Fruit fly (Drosophila melanogaster) ovary, adult (tissue): Measurements from ENCODE around the gene CG32982.

Experiments
- CG17801 ChIP-seq: fragments of 200-800 bp; optimal IDR thresholded peaks from 2 replicates; lab custom pipeline; 2019; ENCODE audit warnings: missing biosample characterization, mild to moderate bottlenecking, missing genetic modification characterization, moderate library complexity; ENCODE audit not compliant: partially characterized antibody

CG32982 gene

DNA sequence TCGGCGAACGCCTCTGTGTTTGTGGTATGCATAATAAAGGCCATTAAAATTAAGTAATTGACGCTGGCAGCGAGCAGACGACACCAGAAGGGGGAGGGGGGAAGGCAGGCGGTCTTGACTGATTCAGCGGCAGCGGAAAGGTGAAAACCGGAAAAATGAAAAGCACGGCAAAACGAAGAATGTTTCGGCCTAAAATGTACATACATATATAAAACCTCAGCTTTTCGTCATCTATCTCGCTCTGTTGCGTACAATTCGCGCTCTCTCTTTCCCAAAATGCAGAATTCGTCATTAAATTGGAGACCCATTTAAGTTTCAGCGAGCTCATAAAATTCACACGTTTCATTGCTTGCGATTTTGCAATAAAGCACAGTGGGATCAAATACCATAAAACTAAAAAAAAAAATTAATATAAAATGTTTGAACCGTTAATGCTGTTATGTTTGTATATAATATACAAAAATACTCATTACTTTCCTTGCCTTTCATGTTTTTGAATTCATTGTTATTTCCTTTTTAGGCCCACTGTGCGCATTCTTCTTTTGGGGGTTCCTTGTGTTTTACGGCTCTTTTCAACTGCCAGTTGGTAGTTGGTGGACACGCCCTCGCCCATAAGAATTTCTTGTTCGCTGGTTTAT, 42.6 kb downstream of the CG32982 start:
- peak; percentile 94 for TF ChIP-seq CG17801

DNA sequence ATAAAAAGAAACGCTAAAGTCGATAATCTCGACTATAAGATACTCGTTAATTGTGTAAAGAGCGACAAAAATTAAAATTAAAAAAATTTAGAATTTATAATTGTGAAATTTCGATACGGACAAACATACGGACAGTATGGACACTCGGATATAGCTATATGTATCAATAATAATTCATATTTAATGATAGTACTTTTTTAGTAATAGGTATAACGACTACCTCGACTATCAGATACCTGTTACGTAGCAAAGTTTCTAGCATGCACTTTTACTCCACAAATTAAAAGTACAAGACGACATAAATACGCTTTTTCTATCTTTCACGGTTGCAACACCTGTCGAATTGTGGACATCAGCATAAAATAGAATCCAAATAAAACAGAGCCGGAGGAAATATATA, 47.3 kb downstream of the CG32982 start:
- no peak for TF ChIP-seq CG17801

DNA sequence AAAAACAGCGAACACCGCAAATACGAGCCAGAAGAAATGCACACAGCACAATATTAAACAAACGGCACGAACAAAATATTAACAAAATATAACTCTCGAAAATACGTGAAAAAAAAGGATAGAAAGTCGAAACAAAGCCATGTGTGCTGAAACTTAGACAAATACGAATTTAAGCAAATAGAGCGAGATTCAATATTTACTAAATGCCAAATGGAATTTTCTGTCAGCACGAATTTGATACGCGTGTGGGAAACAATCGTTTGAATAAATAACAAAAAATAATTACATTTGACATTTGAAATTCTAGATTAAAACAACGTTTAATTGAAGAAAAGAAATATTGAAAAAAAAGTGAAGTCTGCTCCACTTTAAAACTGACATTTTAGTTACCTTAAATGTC, 47.8 kb downstream of the CG32982 start:
- TF ChIP-seq CG17801 = no peak

- no peak for TF ChIP-seq CG17801
These were observed 48.5 kb downstream of the CG32982 start for dm6 chr2L:9173857-9174593.

DNA sequence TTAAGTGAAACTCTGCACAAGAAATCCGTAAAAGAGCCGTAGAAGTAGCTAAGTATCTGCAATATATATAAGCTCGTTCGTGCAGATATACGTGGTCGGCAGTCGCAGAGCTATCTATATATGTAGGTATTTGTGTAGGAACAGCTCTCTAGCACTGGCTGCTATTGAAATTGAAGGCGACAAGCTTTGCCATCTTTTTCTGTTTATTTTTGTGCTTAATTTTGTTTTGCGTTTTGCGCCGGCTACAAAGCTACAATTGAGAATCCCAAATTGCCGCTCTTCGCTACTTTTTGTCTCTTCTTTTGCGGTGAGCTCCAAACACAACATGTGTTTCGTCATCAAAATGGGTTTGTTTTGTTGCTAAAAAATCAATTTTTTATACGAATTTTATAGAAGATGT, 49.6 kb downstream of the CG32982 start:
- peak; percentile 97 for TF ChIP-seq CG17801

dm6 chr2L:9176114-9176553, 50.6 kb downstream of the CG32982 start:
- TF ChIP-seq CG17801 = peak; percentile 84

- TF ChIP-seq CG17801 = peak; percentile 81
These were observed 51.3 kb downstream of the CG32982 start for dm6 chr2L:9176791-9177190.

dm6 chr2L:9178445-9179122, 53.0 kb downstream of the CG32982 start:
- TF ChIP-seq CG17801 = no peak

DNA sequence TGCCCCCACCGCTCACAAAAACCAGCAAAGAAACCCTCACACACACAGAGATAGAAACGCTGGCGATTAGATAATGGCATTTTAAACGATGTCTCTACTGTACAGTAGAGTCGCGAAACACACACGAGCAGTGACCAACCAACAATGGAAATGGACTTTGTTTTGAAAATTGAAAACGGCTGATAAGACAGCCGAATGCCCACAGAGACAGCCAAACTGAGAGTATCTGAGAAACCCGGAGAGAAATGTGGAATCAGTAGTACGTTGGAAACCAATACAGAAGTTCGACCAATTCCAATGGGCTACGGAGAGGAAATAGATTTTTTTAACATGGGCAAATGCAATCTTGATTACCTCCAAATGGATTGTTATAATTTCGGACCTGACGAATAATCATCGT, 53.7 kb downstream of the CG32982 start:
- no peak for TF ChIP-seq CG17801

- no peak for TF ChIP-seq CG17801
These were observed 56.1 kb downstream of the CG32982 start for dm6 chr2L:9181674-9182073.

DNA sequence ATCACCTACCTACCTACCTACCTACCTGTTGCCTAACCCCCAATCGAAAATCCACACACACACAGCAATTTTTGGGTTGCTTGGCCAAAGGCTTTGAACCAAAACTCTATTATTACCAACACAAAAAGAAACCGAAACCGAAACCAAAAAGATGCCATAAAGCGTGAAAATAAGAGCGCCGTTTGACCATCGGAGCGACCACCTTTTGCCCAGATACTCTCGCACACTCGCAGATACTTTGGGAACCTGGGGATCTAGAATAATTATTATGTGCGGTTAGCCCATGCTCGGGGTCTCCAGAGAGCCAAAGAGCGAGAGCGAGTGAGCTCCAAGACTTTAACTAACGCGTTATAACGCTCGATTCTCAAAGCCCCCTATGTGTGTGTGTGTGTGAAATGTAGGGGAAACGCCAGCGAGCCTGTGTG, 57.0 kb downstream of the CG32982 start:
- TF ChIP-seq CG17801 = no peak

- TF ChIP-seq CG17801 = no peak
These were observed 62.0 kb downstream of the CG32982 start for dm6 chr2L:9187524-9187923.

DNA sequence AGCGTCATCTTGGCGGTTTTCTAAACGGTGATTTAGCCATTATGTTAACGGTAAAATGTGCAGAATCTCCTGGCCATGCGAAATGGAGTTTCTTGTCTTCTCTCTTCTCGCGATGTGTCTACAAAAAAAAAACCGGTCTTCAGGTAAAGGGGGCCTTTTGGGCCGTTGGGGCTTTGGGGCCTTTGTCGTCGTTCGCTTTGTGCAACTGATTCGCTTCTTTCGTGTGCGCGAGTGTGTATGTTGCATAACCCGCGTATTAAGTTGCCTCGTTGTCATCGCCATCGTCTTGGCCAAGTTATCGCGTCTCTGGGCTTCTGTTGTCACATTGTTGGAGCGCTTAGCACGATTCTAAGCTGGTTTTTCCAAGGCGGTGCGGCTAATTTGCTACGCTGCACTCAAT, 63.3 kb downstream of the CG32982 start:
- no peak for TF ChIP-seq CG17801

DNA sequence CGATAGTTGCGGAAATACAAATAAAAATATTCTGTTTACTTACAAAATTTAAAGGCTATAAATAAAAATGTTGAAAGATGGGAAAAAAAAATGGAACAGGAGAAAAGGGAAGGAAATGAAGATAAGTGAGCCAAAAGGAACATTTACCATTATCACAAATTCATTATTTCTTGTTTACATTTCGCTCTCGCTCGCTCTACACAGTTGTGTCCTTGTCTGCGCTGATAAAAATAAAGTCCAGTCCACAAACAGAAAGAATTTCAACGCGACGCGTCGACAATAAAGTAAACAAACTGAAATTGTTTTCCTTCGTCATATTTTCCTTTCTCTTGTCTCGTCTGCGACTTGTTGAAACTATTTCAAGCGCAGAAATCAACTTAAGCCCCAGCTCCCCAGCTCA, 63.7 kb downstream of the CG32982 start:
- no peak for TF ChIP-seq CG17801

DNA sequence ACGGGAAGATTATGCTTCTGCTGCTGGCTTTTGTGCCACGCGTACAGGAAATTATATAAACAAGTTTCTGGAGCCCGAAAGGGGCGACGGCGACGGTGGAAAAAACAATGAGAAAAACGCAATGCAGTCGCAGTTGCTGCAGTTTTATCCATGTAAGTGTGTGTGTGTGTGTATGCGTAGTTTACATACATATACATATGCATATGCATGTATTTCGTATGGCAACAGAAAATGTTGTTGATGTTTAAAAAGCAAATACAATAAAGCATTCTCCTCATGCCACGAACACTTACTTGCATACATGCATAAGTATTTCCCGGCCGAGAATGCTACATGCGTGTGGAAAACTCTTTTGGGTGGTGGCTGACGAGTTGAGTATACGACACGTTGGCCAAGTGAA, 64.7 kb downstream of the CG32982 start:
- no peak for TF ChIP-seq CG17801

DNA sequence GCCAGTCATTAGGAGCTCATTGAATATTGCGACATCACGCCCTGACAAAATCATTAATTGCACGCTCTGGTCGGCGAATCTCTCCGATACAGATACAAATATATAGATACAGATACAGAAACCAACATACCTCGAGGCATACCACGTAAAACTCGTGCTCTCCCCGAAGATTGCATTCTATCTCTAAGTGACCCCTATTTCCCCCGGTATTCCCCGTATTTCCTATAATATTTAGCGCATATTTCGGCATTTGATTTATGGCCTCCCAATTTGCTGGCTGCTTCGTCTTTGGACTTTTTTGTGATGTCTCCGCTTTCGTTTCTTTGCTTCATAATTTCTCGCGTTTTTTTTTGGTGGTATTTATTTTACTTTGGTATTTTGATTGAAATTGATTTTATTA, 66.8 kb downstream of the CG32982 start:
- no peak for TF ChIP-seq CG17801

- TF ChIP-seq CG17801 = no peak
These were observed 68.1 kb downstream of the CG32982 start for dm6 chr2L:9193672-9194071.

dm6 chr2L:9194663-9195062, 69.1 kb downstream of the CG32982 start:
- TF ChIP-seq CG17801 = no peak
